Worm (Caenorhabditis elegans) whole organism, L2 larva: Measurements from ENCODE around the gene mtm-5.

ENCODE experiments used
- C34F6.9 ChIP-seq: fragments of 150-350 bp; optimal IDR thresholded peaks from 2 replicates; lab custom pipeline; 2014; ENCODE audit warnings: missing biosample characterization, missing genetic modification characterization
- F13H6.1 ChIP-seq: sonication (generic microtip); optimal IDR thresholded peaks from 2 replicates; lab custom pipeline; 2016; ENCODE audit warnings: missing genetic modification characterization, missing compliant biosample characterization
- R02D3.7 ChIP-seq: fragments of 150-350 bp; optimal IDR thresholded peaks from 2 replicates; lab custom pipeline; 2014; ENCODE audit warnings: missing biosample characterization, missing genetic modification characterization
- Y55F3AM.14 ChIP-seq: fragments of 200-800 bp; sonication (Bioruptor generic); optimal IDR thresholded peaks from 2 replicates; lab custom pipeline; 2018; ENCODE audit warnings: mild to moderate bottlenecking, missing genetic modification characterization, missing compliant biosample characterization
- ZK546.5 ChIP-seq: sonication (generic microtip); optimal IDR thresholded peaks from 2 replicates; lab custom pipeline; 2017; ENCODE audit warnings: missing biosample characterization, missing genetic modification characterization
- alr-1 ChIP-seq: fragments of 150-350 bp; optimal IDR thresholded peaks from 2 replicates; lab custom pipeline; 2014; ENCODE audit warnings: missing biosample characterization, missing genetic modification characterization
- aly-2 ChIP-seq: fragments of 150-350 bp; optimal IDR thresholded peaks from 2 replicates; lab custom pipeline; 2014; ENCODE audit warnings: missing biosample characterization, missing genetic modification characterization
- ama-1 ChIP-seq: fragments of 150-350 bp; optimal IDR thresholded peaks from 2 replicates; lab custom pipeline; 2018; ENCODE audit warnings: inconsistent platforms
- ceh-16 ChIP-seq: fragments of 150-350 bp; optimal IDR thresholded peaks from 2 replicates; lab custom pipeline; 2014; ENCODE audit warnings: missing biosample characterization, missing genetic modification characterization
- crh-2 ChIP-seq: sonication (generic microtip); optimal IDR thresholded peaks from 2 replicates; lab custom pipeline; 2017; ENCODE audit warnings: missing biosample characterization, missing genetic modification characterization
- egl-27 ChIP-seq: sonication (generic microtip); optimal IDR thresholded peaks from 3 replicates; lab custom pipeline; 2017; ENCODE audit warnings: missing biosample characterization, missing genetic modification reagents, missing genetic modification characterization
- elt-1 ChIP-seq: fragments of 150-350 bp; optimal IDR thresholded peaks from 2 replicates; lab custom pipeline; 2014; ENCODE audit warnings: missing biosample characterization, missing genetic modification characterization
- fos-1 ChIP-seq: fragments of 150-350 bp; optimal IDR thresholded peaks from 2 replicates; lab custom pipeline; 2014; ENCODE audit warnings: missing biosample characterization, missing genetic modification characterization
- lin-11 ChIP-seq: fragments of 150-350 bp; sonication (generic microtip); optimal IDR thresholded peaks from 2 replicates; lab custom pipeline; 2014; ENCODE audit warnings: missing biosample characterization, missing genetic modification characterization, inconsistent platforms, mixed read lengths
- lin-39 ChIP-seq: fragments of 150-350 bp; optimal IDR thresholded peaks from 2 replicates; lab custom pipeline; 2014; ENCODE audit warnings: missing biosample characterization, missing genetic modification reagents, missing genetic modification characterization
- lsy-2 ChIP-seq, 2 experiments: fragments of 150-350 bp in 1 of 2; sonication (generic microtip) in 1 of 2; optimal IDR thresholded peaks; 2 replicates each; lab custom pipeline; 2014 to 2017; ENCODE audit warnings: missing biosample characterization in 2 of 2, missing genetic modification characterization in 2 of 2
- nhr-10 ChIP-seq: sonication (generic microtip); optimal IDR thresholded peaks from 2 replicates; lab custom pipeline; 2017; ENCODE audit warnings: missing biosample characterization, missing genetic modification characterization
- nhr-11 ChIP-seq: fragments of 150-350 bp; optimal IDR thresholded peaks from 2 replicates; lab custom pipeline; 2014; ENCODE audit warnings: missing biosample characterization, missing genetic modification characterization
- nhr-12 ChIP-seq: fragments of 150-350 bp; optimal IDR thresholded peaks from 2 replicates; lab custom pipeline; 2014; ENCODE audit warnings: missing biosample characterization, missing genetic modification characterization
- nhr-129 ChIP-seq: fragments of 150-350 bp; optimal IDR thresholded peaks from 2 replicates; lab custom pipeline; 2014; ENCODE audit warnings: missing biosample characterization, missing genetic modification characterization
- nhr-6 ChIP-seq: fragments of 150-350 bp; optimal IDR thresholded peaks from 2 replicates; lab custom pipeline; 2014; ENCODE audit warnings: missing biosample characterization, missing genetic modification characterization
- nhr-77 ChIP-seq: fragments of 150-350 bp; optimal IDR thresholded peaks from 2 replicates; lab custom pipeline; 2014; ENCODE audit warnings: missing biosample characterization, missing genetic modification characterization
- peb-1 ChIP-seq: fragments of 150-350 bp; optimal IDR thresholded peaks from 2 replicates; lab custom pipeline; 2014; ENCODE audit warnings: missing biosample characterization, missing genetic modification characterization
- sem-4 ChIP-seq: fragments of 150-350 bp; optimal IDR thresholded peaks from 2 replicates; lab custom pipeline; 2014; ENCODE audit warnings: missing biosample characterization, missing genetic modification reagents, missing genetic modification characterization
- skn-1 ChIP-seq: sonication (generic microtip); optimal IDR thresholded peaks from 2 replicates; lab custom pipeline; 2017; ENCODE audit warnings: missing biosample characterization, missing genetic modification characterization
- sma-3 ChIP-seq: sonication (generic microtip); optimal IDR thresholded peaks from 2 replicates; lab custom pipeline; 2016; ENCODE audit warnings: missing genetic modification reagents, missing genetic modification characterization, missing compliant biosample characterization
- sma-9 ChIP-seq, 2 experiments: fragments of 150-350 bp in 1 of 2; sonication (generic microtip) in 1 of 2; optimal IDR thresholded peaks; 2 replicates each; lab custom pipeline; 2014 to 2016; ENCODE audit warnings: missing genetic modification characterization in 2 of 2, mild to moderate bottlenecking in 1 of 2, missing biosample characterization in 1 of 2, missing compliant biosample characterization in 1 of 2, missing genetic modification reagents in 1 of 2, moderate library complexity in 1 of 2
- snpc-4 ChIP-seq: fragments of 150-350 bp; optimal IDR thresholded peaks from 2 replicates; lab custom pipeline; 2014; ENCODE audit warnings: missing biosample characterization, missing genetic modification characterization
- unc-55 ChIP-seq: fragments of 150-350 bp; sonication (generic microtip); optimal IDR thresholded peaks from 3 replicates; lab custom pipeline; 2014; ENCODE audit warnings: missing biosample characterization, missing genetic modification reagents, missing genetic modification characterization
- unc-62 ChIP-seq: fragments of 150-350 bp; optimal IDR thresholded peaks from 2 replicates; lab custom pipeline; 2014; ENCODE audit warnings: missing biosample characterization, missing genetic modification reagents, missing genetic modification characterization
- zag-1 ChIP-seq: fragments of 150-350 bp; optimal IDR thresholded peaks from 2 replicates; lab custom pipeline; 2014; ENCODE audit warnings: missing biosample characterization, missing genetic modification characterization
- ztf-1 ChIP-seq: fragments of 200-800 bp; sonication (Bioruptor generic); conservative IDR thresholded peaks from 2 replicates; pipeline ENCODE4 v1.3.6; 2022; ENCODE audit warnings: missing genetic modification characterization, missing compliant biosample characterization
- ztf-11 ChIP-seq: sonication (generic microtip); optimal IDR thresholded peaks from 2 replicates; lab custom pipeline; 2017; ENCODE audit warnings: missing biosample characterization, missing genetic modification characterization
- ztf-4 ChIP-seq: fragments of 150-350 bp; optimal IDR thresholded peaks from 2 replicates; lab custom pipeline; 2014; ENCODE audit warnings: missing biosample characterization, missing genetic modification characterization

The mtm-5 gene

DNA sequence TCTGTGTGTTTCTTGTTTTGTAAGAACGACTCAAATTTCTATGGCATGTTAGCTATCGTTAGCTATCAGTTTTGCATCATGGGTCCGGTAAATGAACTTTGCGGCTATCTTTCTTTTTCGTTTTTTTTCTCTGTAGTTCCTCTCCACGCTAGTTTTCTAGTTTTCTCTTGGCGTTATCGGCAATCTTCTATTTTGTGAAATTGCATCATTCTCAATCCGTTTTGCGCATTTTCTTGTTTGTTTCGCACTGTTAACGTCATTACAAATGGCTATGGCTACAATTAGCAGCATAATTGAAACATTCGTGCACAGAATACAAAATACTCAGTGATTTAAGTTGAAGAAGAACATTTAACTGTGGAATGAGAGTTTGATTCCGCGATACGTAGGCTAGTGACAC lies 30.2 kb downstream of the mtm-5 start (continued):
- TF ChIP-seq alr-1 (tag; lab: Kevin White, UChicago), result no peak
- no peak for TF ChIP-seq peb-1 (tag; lab: Kevin White, UChicago)

DNA sequence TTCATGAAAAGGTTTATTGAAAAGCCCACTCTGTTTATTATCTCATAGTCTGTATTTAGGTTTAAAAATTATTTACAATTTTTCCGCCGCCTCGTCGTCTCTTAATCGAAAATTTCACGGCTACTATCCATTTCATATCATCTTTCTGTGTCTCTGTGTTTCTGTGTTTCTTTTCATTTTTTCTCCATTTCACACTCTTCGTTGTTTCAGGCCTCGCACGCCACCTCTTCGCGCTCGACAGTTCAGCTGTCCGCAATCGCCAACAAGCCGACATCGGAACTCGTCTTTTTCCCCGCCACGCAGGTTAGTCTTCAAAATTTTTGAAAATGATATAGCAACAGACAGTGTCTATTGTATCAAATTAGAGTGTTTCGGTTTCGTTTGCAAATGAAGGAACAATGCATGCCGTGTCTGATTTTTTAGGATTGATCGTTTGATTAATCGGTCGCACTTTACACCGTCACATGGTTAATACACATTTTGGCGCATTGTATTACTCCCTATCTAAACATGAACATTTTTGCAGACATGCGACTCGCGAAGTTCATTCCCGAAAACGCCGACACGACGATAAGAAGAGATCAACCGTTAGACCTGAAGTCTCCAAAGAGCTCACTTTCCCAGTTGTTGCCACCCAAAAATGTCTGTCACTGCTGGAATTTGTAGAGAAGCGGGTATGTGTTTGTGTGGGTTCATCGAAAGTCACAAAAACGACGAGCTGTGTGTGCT lies 32.1 kb downstream of the mtm-5 start:
- no peak for TF ChIP-seq R02D3.7 (tag; lab: Kevin White, UChicago)
- TF ChIP-seq sem-4, result no peak
- TF ChIP-seq ama-1 (lab: Kevin White, UChicago), result no peak
- TF ChIP-seq nhr-10 (tag; lab: Kevin White, UChicago), result no peak
- peak; percentile 6 for TF ChIP-seq sma-9 (GFP tag; optimal IDR thresholded peaks at IDR 0.05; lab: Kevin White, UChicago)
- TF ChIP-seq sma-9 (tag; optimal IDR thresholded peaks at IDR 0.05; lab: Kevin White, UChicago), result no peak
- no peak for TF ChIP-seq nhr-77
- no peak for TF ChIP-seq aly-2 (tag; lab: Kevin White, UChicago)
- no peak for TF ChIP-seq nhr-12 (tag; lab: Kevin White, UChicago)

DNA sequence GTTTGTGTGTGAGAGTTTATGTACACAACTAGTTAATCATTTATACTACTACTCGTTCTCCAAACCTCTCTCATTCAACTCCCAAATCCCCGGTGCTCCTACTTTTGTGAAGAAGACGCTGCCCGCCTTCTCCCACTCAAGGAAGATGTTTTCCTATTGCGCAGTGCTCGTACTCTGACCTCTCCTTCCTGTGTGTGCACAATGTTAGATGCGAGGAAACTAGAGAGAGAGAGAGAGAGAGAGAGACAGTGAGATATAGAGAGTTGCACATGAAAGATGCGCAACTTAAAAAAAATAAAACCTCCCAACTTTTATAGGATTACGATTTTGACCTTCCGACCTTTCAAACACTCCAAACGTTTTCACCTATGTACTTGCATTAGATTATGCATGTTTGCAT lies 32.7 kb downstream of the mtm-5 start:
- TF ChIP-seq snpc-4 (tag; lab: Kevin White, UChicago) (no peak), zag-1 (tag; lab: Kevin White, UChicago) (no peak), nhr-11 (tag; lab: Kevin White, UChicago) (no peak), R02D3.7 (tag; lab: Kevin White, UChicago) (no peak), ZK546.5 (tag; lab: Kevin White, UChicago) (no peak), sma-9 (GFP tag; optimal IDR thresholded peaks at IDR 0.05; lab: Kevin White, UChicago) (peak; percentile 74), sma-9 (tag; optimal IDR thresholded peaks at IDR 0.05; lab: Kevin White, UChicago) (no peak), sem-4 (no peak), C34F6.9 (tag; lab: Kevin White, UChicago) (peak; percentile 22), nhr-10 (tag; lab: Kevin White, UChicago) (no peak), nhr-6 (tag; lab: Kevin White, UChicago) (no peak), unc-55 (GFP tag; lab: Kevin White, UChicago) (peak; percentile 30), fos-1 (tag; lab: Kevin White, UChicago) (no peak), lsy-2 (tag; optimal IDR thresholded peaks at IDR 0.05; lab: Kevin White, UChicago) (peak in 1 of 2 experiments; percentile 39), F13H6.1 (tag; lab: Kevin White, UChicago) (peak; percentile 72), lin-39 (no peak), crh-2 (peak; percentile 31), elt-1 (tag; lab: Kevin White, UChicago) (no peak), lin-11 (tag; lab: Kevin White, UChicago) (no peak), ztf-4 (tag; lab: Kevin White, UChicago) (peak; percentile 10), egl-27 (no peak), alr-1 (tag; lab: Kevin White, UChicago) (no peak), ztf-11 (no peak), skn-1 (tag; lab: Kevin White, UChicago) (no peak), nhr-129 (tag; lab: Kevin White, UChicago) (peak; percentile 84)

DNA sequence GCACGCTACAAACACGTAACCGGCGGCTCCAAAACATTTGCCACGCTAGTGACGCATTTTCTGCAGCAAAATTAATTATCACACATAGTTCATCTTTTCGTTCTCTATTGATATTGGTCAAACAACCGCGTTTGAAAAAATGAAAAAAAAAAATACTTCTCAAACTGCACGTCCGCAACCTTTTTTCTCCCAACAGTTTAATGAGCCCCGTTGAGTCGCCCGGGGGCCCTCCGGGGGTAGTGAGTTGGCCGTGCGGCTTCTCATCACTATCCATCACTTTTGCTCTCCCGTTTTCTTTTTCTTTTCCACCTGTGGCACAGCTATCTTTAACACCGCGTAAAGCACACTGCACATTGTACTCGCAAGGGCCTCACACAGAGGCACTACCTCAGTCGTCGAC lies 33.8 kb downstream of the mtm-5 start:
- TF ChIP-seq ztf-4 (tag; lab: Kevin White, UChicago) (no peak), elt-1 (tag; lab: Kevin White, UChicago) (no peak), nhr-12 (tag; lab: Kevin White, UChicago) (no peak), fos-1 (tag; lab: Kevin White, UChicago) (no peak), F13H6.1 (tag; lab: Kevin White, UChicago) (peak; percentile 59), C34F6.9 (tag; lab: Kevin White, UChicago) (peak; percentile 25), egl-27 (no peak), ceh-16 (tag; lab: Kevin White, UChicago) (no peak), ztf-1 (GFP tag; lab: Robert Waterston, UW) (no peak), lin-11 (tag; lab: Kevin White, UChicago) (no peak), sma-3 (GFP tag; lab: Kevin White, UChicago) (no peak), lsy-2 (tag; optimal IDR thresholded peaks at IDR 0.05; lab: Kevin White, UChicago) (peak in 1 of 2 experiments; percentile 38), skn-1 (tag; lab: Kevin White, UChicago) (no peak), Y55F3AM.14 (GFP tag; lab: Kevin White, UChicago) (no peak), unc-62 (GFP tag; lab: Kevin White, UChicago) (no peak), ztf-11 (no peak)
